Worm (Caenorhabditis elegans): ENCODE results near the gene F28C6.10.

DNA sequence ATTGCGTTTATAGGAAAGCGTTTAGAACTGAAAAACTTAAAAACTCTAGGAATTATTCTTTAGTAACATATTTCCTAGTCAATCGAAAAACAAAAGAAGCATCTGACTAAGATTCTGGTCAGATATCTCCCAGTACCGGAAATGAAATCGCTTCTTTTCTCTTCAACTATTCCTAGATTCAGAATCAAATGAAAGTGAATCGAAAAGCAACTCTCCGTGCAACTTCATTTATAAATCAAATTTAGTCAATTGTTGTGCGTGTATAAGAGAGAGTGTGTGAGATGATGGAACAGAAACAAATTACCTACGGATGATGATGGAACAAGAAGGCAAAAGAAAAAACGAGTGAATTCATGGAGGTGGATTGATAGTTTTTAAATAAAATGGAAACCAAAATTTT lies 48.6 kb upstream of the F28C6.10 start:
- TF ChIP-seq lsy-2 (tag; optimal IDR thresholded peaks at IDR 0.05) (no peak), unc-39 (tag; optimal IDR thresholded peaks at IDR 0.05) (no peak), nhr-28 (tag; optimal IDR thresholded peaks at IDR 0.05) (no peak), blmp-1 (tag; optimal IDR thresholded peaks at IDR 0.05) (no peak), unc-62 (GFP tag; optimal IDR thresholded peaks at IDR 0.05) (no peak), snpc-4 (tag; optimal IDR thresholded peaks at IDR 0.05) (no peak), ham-2 (GFP tag; optimal IDR thresholded peaks at IDR 0.05) (no peak), nhr-12 (tag; optimal IDR thresholded peaks at IDR 0.05) (no peak), nhr-76 (tag; optimal IDR thresholded peaks at IDR 0.05) (no peak), sem-2 (GFP tag; optimal IDR thresholded peaks at IDR 0.05) (no peak)
